Worm (Caenorhabditis elegans) whole organism, L4/young adult: ENCODE data around the gene F29B9.7.

Experiments
- W03F9.2 ChIP-seq: fragments of 150-350 bp; optimal IDR thresholded peaks from 2 replicates; lab custom pipeline; 2014; ENCODE audit warnings: missing biosample characterization, missing genetic modification characterization
- dao-5 ChIP-seq: sonication (generic microtip); optimal IDR thresholded peaks from 2 replicates; lab custom pipeline; 2016; ENCODE audit warnings: missing genotype, missing genetic modification characterization, moderate library complexity, missing compliant biosample characterization
- him-1 ChIP-seq: sonication (generic microtip); optimal IDR thresholded peaks from 2 replicates; lab custom pipeline; 2016; ENCODE audit warnings: missing genotype, missing genetic modification reagents, missing genetic modification characterization, missing compliant biosample characterization

ce11 chrIV:4608661-4609060, 40.9 kb upstream of the F29B9.7 start:
- TF ChIP-seq him-1 (tag; lab: Kevin White, UChicago) (no peak), W03F9.2 (tag; lab: Kevin White, UChicago) (no peak), dao-5 (tag; lab: Kevin White, UChicago) (no peak)
